Worm (Caenorhabditis elegans): ENCODE results near the gene nhx-9.

DNA sequence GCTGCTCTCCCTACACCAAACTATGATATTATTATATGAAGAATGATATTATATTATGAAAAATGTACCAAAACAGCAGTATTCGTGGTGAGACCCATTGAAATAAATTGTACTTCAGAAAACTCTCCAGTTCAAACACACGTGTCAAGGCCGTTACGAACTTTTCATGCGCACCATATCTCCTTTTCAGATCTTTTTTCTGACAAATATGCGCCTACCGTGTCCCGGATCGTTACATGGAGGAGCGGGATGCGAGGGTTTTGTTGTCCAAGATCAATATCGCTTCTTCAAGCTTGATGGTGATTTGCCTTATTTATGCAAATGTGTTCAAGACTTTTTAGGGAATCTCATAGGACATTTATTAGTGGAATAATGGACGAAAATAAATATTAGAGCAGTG is 27.0 kb upstream of the nhx-9 start:
- TF ChIP-seq ceh-45 (GFP tag; IDR thresholded peaks at IDR 0.05) = no peak
- no peak for TF ChIP-seq nfya-1 (tag; optimal IDR thresholded peaks at IDR 0.05)
- TF ChIP-seq nhr-11 (tag; optimal IDR thresholded peaks at IDR 0.05) = no peak
- TF ChIP-seq ceh-34 (tag; optimal IDR thresholded peaks at IDR 0.05) = no peak
- TF ChIP-seq K09A11.1 (tag; optimal IDR thresholded peaks at IDR 0.05; ENCODE audit: insufficient read depth) = no peak
- no peak for TF ChIP-seq sdc-2 (tag; optimal IDR thresholded peaks at IDR 0.05)
- no peak for TF ChIP-seq ceh-24 (tag; optimal IDR thresholded peaks at IDR 0.05)
- TF ChIP-seq ceh-2 (tag; optimal IDR thresholded peaks at IDR 0.05) = no peak
- TF ChIP-seq sox-4 (tag; optimal IDR thresholded peaks at IDR 0.05) = no peak
- no peak for TF ChIP-seq C08G9.2 (tag; optimal IDR thresholded peaks at IDR 0.05)
- no peak for TF ChIP-seq fkh-6 (tag; optimal IDR thresholded peaks at IDR 0.05)
